Worm (Caenorhabditis elegans): Measurements from ENCODE around the gene F54H5.14.

DNA sequence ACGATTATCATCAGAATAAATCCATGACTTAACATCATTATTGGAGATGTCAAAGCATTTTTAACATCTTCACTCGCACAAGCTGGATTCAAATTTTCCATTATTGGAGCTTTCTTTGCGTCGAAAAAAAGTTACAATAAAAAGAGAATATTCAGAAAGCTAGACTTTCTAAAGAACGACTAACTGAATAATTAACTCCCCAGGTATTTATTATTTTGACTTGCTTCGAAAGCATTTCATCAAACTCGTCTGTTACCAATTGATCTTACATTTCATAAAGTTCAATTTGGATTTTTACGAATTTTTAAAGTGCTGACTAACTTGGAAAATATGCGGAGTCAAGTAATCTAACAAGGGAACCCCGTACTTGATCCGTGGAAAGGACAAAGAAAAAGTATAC is 49.6 kb downstream of the F54H5.14 start, which contains the start of gene sra-29:
- no peak for TF ChIP-seq ama-1 (optimal IDR thresholded peaks at IDR 0.05)
- TF ChIP-seq hnd-1 (tag; optimal IDR thresholded peaks at IDR 0.05) = no peak
- no peak for TF ChIP-seq F13C5.2 (tag; optimal IDR thresholded peaks at IDR 0.05)
- no peak for TF ChIP-seq ceh-13 (GFP tag; optimal IDR thresholded peaks at IDR 0.05)
- TF ChIP-seq pes-1 (GFP tag; IDR thresholded peaks at IDR 0.05) = no peak
- no peak for TF ChIP-seq sea-1 (GFP tag; conservative IDR thresholded peaks at IDR 0.05)
- no peak for TF ChIP-seq hmbx-1 (tag; optimal IDR thresholded peaks at IDR 0.05)
- no peak for TF ChIP-seq ets-7 (tag; optimal IDR thresholded peaks at IDR 0.05)
- TF ChIP-seq flt-1 (GFP tag; IDR thresholded peaks at IDR 0.05) = no peak
- TF ChIP-seq B0310.2 (tag; optimal IDR thresholded peaks at IDR 0.05) = no peak
- no peak for TF ChIP-seq tbx-37 (GFP tag; conservative IDR thresholded peaks at IDR 0.05)
- TF ChIP-seq hmg-4 (GFP tag; optimal IDR thresholded peaks at IDR 0.05) = no peak
- no peak for TF ChIP-seq scrt-1 (GFP tag; IDR thresholded peaks at IDR 0.05)

All from whole organism, early embryonic.